Fruit fly (Drosophila melanogaster) whole organism, wandering third instar larva: ENCODE data around the gene CG12106.

Experiments
- CG9705 ChIP-seq: fragments of 200-800 bp; sonication (Bioruptor generic); optimal IDR thresholded peaks from 2 replicates; lab custom pipeline; 2018; ENCODE audit warnings: missing biosample characterization, mild to moderate bottlenecking, missing genetic modification characterization
- Dif ChIP-seq: fragments of 200-275, 200-300 bp; sonication (Bioruptor generic); optimal IDR thresholded peaks from 2 replicates; lab custom pipeline; 2018; ENCODE audit warnings: missing biosample characterization, missing genetic modification characterization; ENCODE audit not compliant: partially characterized antibody
- GATAd ChIP-seq: sonication (Bioruptor generic); optimal IDR thresholded peaks from 2 replicates; lab custom pipeline; 2016; ENCODE audit warnings: missing biosample characterization, missing genetic modification characterization
- HLH106 ChIP-seq: fragments of 200-800 bp; optimal IDR thresholded peaks from 3 replicates; lab custom pipeline; 2019; ENCODE audit warnings: missing biosample characterization, mild to moderate bottlenecking, missing genetic modification characterization, moderate library complexity
- Hnf4 ChIP-seq: fragments of 200-800 bp; sonication (Bioruptor generic); optimal IDR thresholded peaks from 2 replicates; lab custom pipeline; 2016; ENCODE audit warnings: missing biosample characterization, mild to moderate bottlenecking, missing genetic modification characterization
- Hr83 ChIP-seq: fragments of 200-300 bp; sonication (Bioruptor generic); optimal IDR thresholded peaks from 2 replicates; lab custom pipeline; 2016; ENCODE audit warnings: missing biosample characterization, mild to moderate bottlenecking, missing genetic modification characterization, moderate library complexity; ENCODE audit not compliant: poor library complexity, severe bottlenecking
- Jra ChIP-seq: sonication (Bioruptor generic); optimal IDR thresholded peaks from 2 replicates; lab custom pipeline; 2016; ENCODE audit warnings: missing biosample characterization, missing genetic modification characterization
- Mio ChIP-seq: sonication (Bioruptor generic); optimal IDR thresholded peaks from 2 replicates; lab custom pipeline; 2016; ENCODE audit warnings: missing biosample characterization, missing genetic modification characterization
- Myc ChIP-seq: fragments of >200 bp; optimal IDR thresholded peaks from 2 replicates; lab custom pipeline; 2017
- N ChIP-seq: fragments of >200 bp; optimal IDR thresholded peaks from 2 replicates; lab custom pipeline; 2018; ENCODE audit warnings: missing biosample characterization, missing external identifiers, missing genetic modification characterization
- OdsH ChIP-seq: fragments of 200-800 bp; sonication (Bioruptor generic); optimal IDR thresholded peaks from 2 replicates; lab custom pipeline; 2016; ENCODE audit warnings: missing biosample characterization, mild to moderate bottlenecking, missing genetic modification characterization
- Rel ChIP-seq, 2 experiments: fragments of 200-800 bp; sonication (Bioruptor generic) in 1 of 2; optimal IDR thresholded peaks; 2 replicates in 1 of 2; 3 replicates in 1 of 2; lab custom pipeline; 2016 to 2019; ENCODE audit warnings: mild to moderate bottlenecking in 2 of 2, missing biosample characterization in 2 of 2, missing genetic modification characterization in 2 of 2, moderate library complexity in 1 of 2
- Sp1 ChIP-seq: fragments of 200-800 bp; sonication (Bioruptor generic); optimal IDR thresholded peaks from 3 replicates; lab custom pipeline; 2019; ENCODE audit warnings: missing biosample characterization, mild to moderate bottlenecking, missing genetic modification characterization, moderate library complexity
- dl ChIP-seq, 2 experiments: fragments of 175-275, 200-275 bp in 1 of 2; fragments of 200-275 bp in 1 of 2; sonication (Bioruptor generic); optimal IDR thresholded peaks; lab custom pipeline; 2018; ENCODE audit warnings: mild to moderate bottlenecking in 2 of 2, missing biosample characterization in 2 of 2, missing genetic modification characterization in 2 of 2, moderate library complexity in 2 of 2; ENCODE audit not compliant: partially characterized antibody in 2 of 2, insufficient read depth in 1 of 2
- dmrt93B ChIP-seq: fragments of 200-800 bp; sonication (Bioruptor generic); optimal IDR thresholded peaks from 2 replicates; lab custom pipeline; 2018; ENCODE audit warnings: missing biosample characterization, mild to moderate bottlenecking, missing genetic modification characterization
- dsf ChIP-seq: sonication (Bioruptor generic); optimal IDR thresholded peaks from 2 replicates; lab custom pipeline; 2016; ENCODE audit warnings: missing biosample characterization, missing genetic modification characterization, borderline replicate concordance
- ey ChIP-seq: fragments of 200-800 bp; sonication (Bioruptor generic); optimal IDR thresholded peaks from 2 replicates; lab custom pipeline; 2016; ENCODE audit warnings: missing biosample characterization, missing genetic modification characterization
- foxo ChIP-seq, 2 experiments: fragments of 200-800 bp; sonication (Bioruptor generic); optimal IDR thresholded peaks; 2 replicates in 1 of 2; 3 replicates in 1 of 2; lab custom pipeline; 2016 to 2017; ENCODE audit warnings: missing biosample characterization in 2 of 2, missing genetic modification characterization in 2 of 2
- fru ChIP-seq: fragments of 200-800 bp; sonication (Bioruptor generic); optimal IDR thresholded peaks from 3 replicates; lab custom pipeline; 2016; ENCODE audit warnings: missing biosample characterization, mild to moderate bottlenecking, missing genetic modification characterization
- h ChIP-seq: fragments of 200-800 bp; sonication (Bioruptor generic); optimal IDR thresholded peaks from 3 replicates; lab custom pipeline; 2016; ENCODE audit warnings: missing biosample characterization, mild to moderate bottlenecking, missing genetic modification characterization
- jim ChIP-seq: fragments of 175-275, 200-325 bp; sonication (Bioruptor generic); optimal IDR thresholded peaks from 2 replicates; lab custom pipeline; 2016; ENCODE audit warnings: missing biosample characterization, mild to moderate bottlenecking, missing genetic modification characterization
- lola ChIP-seq: fragments of >200 bp; optimal IDR thresholded peaks from 2 replicates; lab custom pipeline; 2017; ENCODE audit warnings: missing biosample characterization, missing genetic modification characterization
- pan ChIP-seq: fragments of >200 bp; optimal IDR thresholded peaks from 2 replicates; lab custom pipeline; 2017
- psq ChIP-seq: fragments of 200-800 bp; sonication (Bioruptor generic); optimal IDR thresholded peaks from 3 replicates; lab custom pipeline; 2017; ENCODE audit warnings: missing biosample characterization, mild to moderate bottlenecking, missing genetic modification characterization, moderate library complexity
- rgr ChIP-seq: fragments of 200-800 bp; sonication (Bioruptor generic); optimal IDR thresholded peaks from 3 replicates; lab custom pipeline; 2016; ENCODE audit warnings: missing biosample characterization, mild to moderate bottlenecking, missing genetic modification characterization
- sv ChIP-seq: fragments of 200-800 bp; sonication (Bioruptor generic); optimal IDR thresholded peaks from 3 replicates; lab custom pipeline; 2016; ENCODE audit warnings: missing biosample characterization, missing genetic modification characterization
- tai ChIP-seq: sonication (Bioruptor generic); optimal IDR thresholded peaks from 2 replicates; lab custom pipeline; 2016; ENCODE audit warnings: missing biosample characterization, missing genetic modification characterization
- woc ChIP-seq: sonication (Bioruptor generic); optimal IDR thresholded peaks from 2 replicates; lab custom pipeline; 2016; ENCODE audit warnings: missing biosample characterization, mild to moderate bottlenecking, missing genetic modification characterization

CG12106 gene

DNA sequence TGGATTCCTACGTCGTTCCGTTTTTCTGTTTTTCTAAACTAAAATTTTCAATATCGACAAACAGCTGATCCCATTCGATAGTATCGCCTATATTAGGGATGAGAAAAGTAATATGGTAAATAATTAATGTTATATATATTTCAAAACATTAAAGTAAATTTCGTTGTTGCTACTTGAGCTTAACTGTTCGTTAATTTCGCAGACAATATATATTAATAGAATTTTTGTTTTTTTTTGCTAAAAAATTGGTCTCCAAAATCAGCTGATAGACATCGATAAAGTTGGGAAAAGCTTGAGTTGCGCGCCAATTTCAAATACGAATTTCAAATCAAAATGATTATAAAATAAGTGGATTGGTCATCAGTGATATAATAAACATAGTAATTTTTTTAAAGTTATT, 2.7 kb downstream of the CG12106 start, which contains the start of gene CG12118 (continued):
- TF ChIP-seq jim (GFP tag; lab: Kevin White, UChicago) (no peak), dmrt93B (GFP tag; lab: Kevin White, UChicago) (peak; percentile 36), dl (GFP tag; optimal IDR thresholded peaks at IDR 0.05; lab: Kevin White, UChicago; ENCODE audit: insufficient read depth in 1 of 2, partially characterized antibody in 2 of 2) (no peak), dsf (GFP tag; lab: Kevin White, UChicago) (peak; percentile 66), Mio (GFP tag; lab: Kevin White, UChicago) (no peak), tai (no peak), Hr83 (GFP tag; lab: Kevin White, UChicago) (peak; percentile 55), fru (GFP tag; lab: Kevin White, UChicago) (peak; percentile 77), Myc (no peak), pan (no peak)

DNA sequence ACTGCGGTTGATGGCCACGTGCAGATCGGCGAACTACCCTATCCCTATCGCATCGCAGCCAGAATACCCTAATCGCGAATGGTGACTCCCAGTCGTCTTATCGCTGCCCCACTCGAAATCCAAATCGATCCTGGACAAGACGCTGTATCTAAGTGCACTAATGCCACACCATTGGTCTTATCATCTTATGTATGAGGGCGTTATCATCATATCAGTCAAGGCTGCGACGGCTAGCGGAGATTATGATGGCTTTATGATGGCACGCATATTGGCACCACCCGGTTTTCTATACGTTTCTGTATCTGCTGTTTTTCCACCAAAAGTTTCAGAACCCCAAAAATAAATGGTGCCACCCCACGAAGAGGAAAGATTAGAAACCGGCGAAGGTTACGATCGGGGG, 6.5 kb downstream of the CG12106 start:
- no peak for TF ChIP-seq Rel (GFP tag; optimal IDR thresholded peaks at IDR 0.05; lab: Kevin White, UChicago)
- TF ChIP-seq Rel (tag; optimal IDR thresholded peaks at IDR 0.05; lab: Kevin White, UChicago) = peak; percentile 79
- no peak for TF ChIP-seq Hnf4 (GFP tag; lab: Kevin White, UChicago)
- no peak for TF ChIP-seq h (GFP tag; lab: Kevin White, UChicago)

DNA sequence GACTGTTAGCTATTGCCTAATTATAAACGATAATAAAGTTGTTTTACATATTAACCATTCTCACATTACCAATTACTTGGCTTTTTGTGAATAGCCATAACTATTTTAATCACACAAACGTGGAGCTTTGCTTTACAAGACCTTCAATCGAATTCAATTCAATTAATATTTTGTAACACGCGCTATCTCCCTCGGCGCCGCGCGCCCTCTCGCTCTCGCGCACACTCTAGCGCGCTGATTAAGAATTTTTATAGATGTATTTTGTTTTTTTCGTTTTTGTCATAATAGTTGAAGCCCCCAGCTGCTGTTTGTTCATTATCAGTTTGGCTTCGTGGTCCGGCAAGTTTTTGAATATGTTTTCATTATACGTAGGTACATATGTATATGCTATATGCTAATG, 7.4 kb downstream of the CG12106 start:
- TF ChIP-seq Mio (GFP tag; lab: Kevin White, UChicago) = no peak
- no peak for TF ChIP-seq Rel (GFP tag; optimal IDR thresholded peaks at IDR 0.05; lab: Kevin White, UChicago)
- no peak for TF ChIP-seq Rel (tag; optimal IDR thresholded peaks at IDR 0.05; lab: Kevin White, UChicago)
- TF ChIP-seq dsf (GFP tag; lab: Kevin White, UChicago) = no peak
- TF ChIP-seq foxo (GFP tag; optimal IDR thresholded peaks at IDR 0.05; lab: Kevin White, UChicago) = no peak
- TF ChIP-seq Dif (GFP tag; lab: Kevin White, UChicago) = no peak
- no peak for TF ChIP-seq GATAd (GFP tag; lab: Kevin White, UChicago)
- TF ChIP-seq OdsH = no peak
- no peak for TF ChIP-seq Sp1 (GFP tag; lab: Kevin White, UChicago)
- TF ChIP-seq woc (GFP tag; lab: Kevin White, UChicago) = no peak
- no peak for TF ChIP-seq psq (GFP tag; lab: Kevin White, UChicago)
- no peak for TF ChIP-seq HLH106 (tag; lab: Kevin White, UChicago)
- no peak for TF ChIP-seq dl (GFP tag; optimal IDR thresholded peaks at IDR 0.05; lab: Kevin White, UChicago; ENCODE audit: insufficient read depth in 1 of 2, partially characterized antibody in 2 of 2)
- TF ChIP-seq CG9705 = no peak
- TF ChIP-seq rgr (GFP tag; lab: Kevin White, UChicago) = no peak
- TF ChIP-seq lola (GFP tag; lab: Kevin White, UChicago) = no peak
- TF ChIP-seq, all 38 proteins: peak for 0

DNA sequence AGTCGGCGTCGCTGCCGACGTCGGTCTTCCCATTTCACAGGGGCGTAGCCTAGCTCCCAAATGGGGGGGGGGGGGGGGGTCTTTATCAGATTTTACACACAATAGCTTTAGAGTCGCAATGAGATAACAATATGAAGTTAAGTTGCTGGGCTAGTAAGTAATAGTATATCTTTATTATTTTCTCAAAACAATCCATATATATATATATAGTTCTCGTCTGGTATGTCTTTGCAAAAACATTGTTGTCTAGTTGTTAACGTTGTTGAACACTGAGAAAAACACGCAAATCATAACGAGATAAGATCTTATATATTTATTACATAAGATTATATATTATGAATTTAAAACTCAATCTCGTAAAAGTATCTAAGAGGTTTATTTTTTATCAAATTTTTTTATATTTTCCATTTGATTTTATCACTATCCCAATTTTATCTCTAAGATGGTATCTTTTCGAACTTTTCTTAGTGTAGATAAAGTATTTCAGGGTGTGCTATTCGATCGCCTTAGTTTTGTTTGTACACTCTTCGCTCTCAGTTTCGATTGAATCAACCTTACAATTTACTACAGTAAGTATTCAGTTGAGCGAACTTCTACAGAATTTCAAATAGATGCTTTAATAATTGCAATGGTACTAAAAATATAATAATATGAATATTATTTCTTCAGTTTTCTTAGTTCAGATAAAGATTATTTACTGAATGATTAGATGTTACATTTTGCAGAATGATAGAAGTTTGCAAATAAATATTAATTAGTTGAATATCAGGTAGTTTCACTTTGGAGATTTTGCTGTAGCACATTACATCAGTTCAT, 8.4 kb downstream of the CG12106 start:
- TF ChIP-seq HLH106 (tag; lab: Kevin White, UChicago) (peak; percentile 44), fru (GFP tag; lab: Kevin White, UChicago) (peak; percentile 21), psq (GFP tag; lab: Kevin White, UChicago) (peak; percentile 29), sv (GFP tag; lab: Kevin White, UChicago) (peak; percentile 4), ey (GFP tag; lab: Kevin White, UChicago) (no peak), rgr (GFP tag; lab: Kevin White, UChicago) (peak; percentile 44), h (GFP tag; lab: Kevin White, UChicago) (peak; percentile 14), foxo (GFP tag; optimal IDR thresholded peaks at IDR 0.05; lab: Kevin White, UChicago) (peak in 1 of 2 experiments; percentile 5), N (GFP tag; lab: Kevin White, UChicago) (no peak), Jra (GFP tag; lab: Kevin White, UChicago) (no peak)

DNA sequence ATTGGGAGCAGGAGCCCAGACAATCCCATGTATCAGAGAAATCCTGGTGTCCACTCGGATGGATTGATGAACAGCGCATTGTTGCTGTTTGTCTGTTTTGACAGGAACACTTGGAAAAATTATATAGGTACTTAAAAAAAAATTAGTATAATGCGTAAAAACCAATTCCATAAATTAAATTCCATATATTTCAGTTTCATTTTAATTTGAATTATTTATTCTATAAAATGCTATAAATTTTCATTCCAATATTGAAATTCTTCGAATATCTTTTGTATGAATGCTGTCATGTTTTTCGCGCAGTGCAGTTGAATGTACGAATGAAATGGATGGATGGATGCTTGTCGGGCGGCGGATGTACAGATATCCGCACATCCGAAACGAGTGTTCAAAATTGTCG, 17.1 kb downstream of the CG12106 start, which contains the start of gene SmydA-9:
Gene SmydA-9, minus strand, starts transcription at position 101 of the 400 bp plus-strand sequence.
- TF ChIP-seq jim (GFP tag; lab: Kevin White, UChicago) = no peak
- peak; percentile 48 for TF ChIP-seq HLH106 (tag; lab: Kevin White, UChicago)
- peak; percentile 7 for TF ChIP-seq h (GFP tag; lab: Kevin White, UChicago)
- no peak for TF ChIP-seq N (GFP tag; lab: Kevin White, UChicago)
